Worm (Caenorhabditis elegans) whole organism, midembryonic: ENCODE measurements around the gene Y77E11A.8.
A peak's percentile ranks its signal among the peaks of the same experiment; 100 is the strongest.

Experiments
- T22C8.4 ChIP-seq: fragments of 200-800 bp; sonication (Bioruptor generic); IDR thresholded peaks from 2 replicates; pipeline ENCODE4 v1.3.6; 2022; ENCODE audit warnings: missing genetic modification characterization, missing compliant biosample characterization
- cog-1 ChIP-seq: sonication (generic microtip); optimal IDR thresholded peaks from 2 replicates; lab custom pipeline; 2016; ENCODE audit warnings: missing genetic modification characterization, missing compliant biosample characterization
- klf-2 ChIP-seq: fragments of 200-800 bp; sonication (Bioruptor generic); conservative IDR thresholded peaks from 2 replicates; pipeline ENCODE4 v1.3.6; 2022; ENCODE audit warnings: missing genetic modification reagents, missing genetic modification characterization, missing compliant biosample characterization
- med-1 ChIP-seq: sonication (generic microtip); optimal IDR thresholded peaks from 2 replicates; lab custom pipeline; 2017; ENCODE audit warnings: missing genetic modification characterization, mild to moderate bottlenecking, missing compliant biosample characterization, antibody characterized with exemption, missing genetic modification reagents; ENCODE audit not compliant: insufficient read depth
- ref-1 ChIP-seq: fragments of 200-800 bp; sonication (Bioruptor generic); conservative IDR thresholded peaks from 2 replicates; pipeline ENCODE4 v1.3.6; 2022; ENCODE audit warnings: missing genetic modification reagents, missing genetic modification characterization, missing compliant biosample characterization
- ztf-23 ChIP-seq: fragments of 200-800 bp; sonication (Bioruptor generic); IDR thresholded peaks from 2 replicates; pipeline ENCODE4 v1.3.6; 2022; ENCODE audit warnings: missing genetic modification reagents, missing genetic modification characterization, missing compliant biosample characterization
- ztf-29 ChIP-seq: fragments of 200-800 bp; sonication (Bioruptor generic); IDR thresholded peaks from 2 replicates; pipeline ENCODE4 v1.3.6; 2022; ENCODE audit warnings: missing genetic modification reagents, missing genetic modification characterization, missing compliant biosample characterization

DNA sequence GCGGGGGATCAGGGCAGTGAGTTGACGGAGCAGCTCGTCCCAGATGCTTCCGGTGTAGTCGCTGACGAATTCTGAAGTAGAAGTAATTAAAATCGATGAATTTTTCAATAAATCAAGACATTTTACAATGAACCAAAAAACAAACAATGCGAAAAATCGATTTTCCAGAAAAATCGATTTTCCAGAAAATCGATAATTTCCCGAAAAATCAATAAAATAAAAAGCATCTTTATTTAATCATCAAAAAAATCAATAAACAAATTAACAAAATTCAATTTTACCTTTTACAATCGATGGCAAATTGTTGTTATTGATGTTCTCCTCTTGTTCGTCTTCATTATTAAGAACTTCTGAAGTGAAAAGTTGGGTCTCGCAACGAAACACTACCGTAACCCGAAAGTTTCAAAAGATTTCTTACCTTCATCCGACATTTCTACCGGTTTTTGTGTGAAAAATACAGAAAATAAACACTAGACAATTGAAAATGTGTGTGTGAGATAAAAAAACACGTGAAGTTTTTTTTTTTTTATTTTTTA, 9.8 kb upstream of the Y77E11A.8 start, which contains the start of gene clp-6:
- no peak for TF ChIP-seq cog-1 (tag; lab: Kevin White, UChicago)
- no peak for TF ChIP-seq ztf-23 (GFP tag; lab: Robert Waterston, UW)
- no peak for TF ChIP-seq klf-2 (GFP tag; lab: Robert Waterston, UW)
- no peak for TF ChIP-seq med-1 (GFP tag; lab: Kevin White, UChicago)
- TF ChIP-seq ref-1 (GFP tag; lab: Robert Waterston, UW): no peak
- TF ChIP-seq T22C8.4: peak; percentile 68
- TF ChIP-seq ztf-29: no peak
